Worm (Caenorhabditis elegans): ENCODE data around the gene rrf-3.

rrf-3 gene

DNA sequence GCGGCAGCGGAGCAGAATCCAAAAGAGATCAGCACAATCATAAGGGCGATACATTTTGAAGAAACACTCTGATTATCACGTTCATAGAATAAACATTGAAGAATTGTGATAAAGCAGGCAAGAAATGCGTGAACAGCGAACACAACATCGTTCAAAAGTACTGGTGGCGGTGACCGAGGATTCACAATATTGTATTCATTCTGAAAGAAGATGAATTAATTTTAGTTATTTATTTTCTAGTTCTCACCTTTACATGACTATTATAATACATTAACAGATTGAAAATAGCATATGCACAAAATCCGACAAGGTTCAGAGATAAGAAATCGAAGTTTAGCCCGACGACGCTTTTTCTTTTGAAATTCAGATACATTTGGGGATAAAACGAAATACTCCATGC lies 26.3 kb upstream of the rrf-3 start:
- TF ChIP-seq nhr-43 (tag; optimal IDR thresholded peaks at IDR 0.05; ENCODE audit: poor library complexity, severe bottlenecking) (no peak), nhr-237 (tag; optimal IDR thresholded peaks at IDR 0.05) (no peak), mml-1 (tag; optimal IDR thresholded peaks at IDR 0.05) (no peak), zag-1 (tag; optimal IDR thresholded peaks at IDR 0.05) (no peak), ztf-11 (tag; optimal IDR thresholded peaks at IDR 0.05) (no peak)

DNA sequence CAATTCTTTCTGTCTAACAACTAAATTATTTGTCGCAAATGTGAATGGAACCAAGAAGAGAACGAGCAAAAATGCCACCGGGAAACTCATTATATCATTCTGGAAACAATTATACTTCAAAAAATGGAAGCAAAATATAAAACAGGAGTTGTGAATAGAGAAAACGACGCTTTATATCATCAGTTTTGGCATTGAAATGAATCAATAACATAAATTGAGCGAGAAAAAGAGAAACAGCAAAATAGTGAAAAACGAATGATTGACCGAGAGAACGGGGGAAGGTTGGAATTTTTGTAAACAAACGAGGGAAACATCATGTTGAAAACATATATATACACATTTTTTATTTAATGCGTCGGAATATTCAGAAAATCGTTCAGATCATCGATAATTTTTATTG lies 25.4 kb upstream of the rrf-3 start, which contains the start of gene ctns-1:
TSS of gene ctns-1 (minus strand) at position 101 of the 400 bp plus-strand sequence.
- TF ChIP-seq elt-2 (tag; optimal IDR thresholded peaks at IDR 0.05) (no peak), pha-4 (tag; optimal IDR thresholded peaks at IDR 0.05) (peak; percentile 30)

DNA sequence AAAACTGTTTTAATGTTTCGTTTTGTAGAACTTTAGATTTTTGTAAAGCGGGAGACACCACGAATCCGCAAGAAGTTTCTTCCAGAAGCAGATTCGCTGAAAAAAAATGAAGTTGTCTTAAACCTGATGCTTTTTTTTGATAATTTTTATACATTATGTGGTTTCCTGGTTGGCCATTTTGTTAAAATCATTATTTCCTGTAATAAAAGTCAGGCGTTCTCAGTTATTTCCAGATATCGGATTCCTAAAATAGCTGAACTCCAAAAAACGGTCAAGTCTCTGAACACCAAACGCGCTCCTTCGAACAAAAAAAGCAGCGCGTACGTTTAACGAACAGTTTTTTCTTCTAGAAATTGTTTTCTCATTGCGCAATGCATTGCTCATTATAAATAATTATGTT lies 24.9 kb upstream of the rrf-3 start:
- no peak for TF ChIP-seq ceh-9 (tag; optimal IDR thresholded peaks at IDR 0.05)
- TF ChIP-seq ceh-82 (tag; optimal IDR thresholded peaks at IDR 0.05) = no peak
- no peak for TF ChIP-seq nhr-67 (tag; optimal IDR thresholded peaks at IDR 0.05)
- TF ChIP-seq nhr-11 (tag; optimal IDR thresholded peaks at IDR 0.05) = no peak
- peak; percentile 31 for TF ChIP-seq lin-15B (tag; optimal IDR thresholded peaks at IDR 0.05)
- no peak for TF ChIP-seq skn-1 (tag; optimal IDR thresholded peaks at IDR 0.05)
- TF ChIP-seq nhr-25 (tag; optimal IDR thresholded peaks at IDR 0.05) = peak; percentile 16
- peak; percentile 53 for TF ChIP-seq pha-4 (tag; optimal IDR thresholded peaks at IDR 0.05)
- TF ChIP-seq nhr-76 (tag; optimal IDR thresholded peaks at IDR 0.05) = no peak
- no peak for TF ChIP-seq fos-1 (tag; optimal IDR thresholded peaks at IDR 0.05)
- no peak for TF ChIP-seq egl-5 (tag; optimal IDR thresholded peaks at IDR 0.05)
- TF ChIP-seq mdl-1 (tag; optimal IDR thresholded peaks at IDR 0.05) = no peak
- TF ChIP-seq ztf-4 (tag; optimal IDR thresholded peaks at IDR 0.05) = no peak
- peak; percentile 26 for TF ChIP-seq nfya-1 (tag; optimal IDR thresholded peaks at IDR 0.05; ENCODE audit: insufficient read depth)
- TF ChIP-seq jun-1 (tag; optimal IDR thresholded peaks at IDR 0.05) = no peak
- TF ChIP-seq snpc-4 (tag; optimal IDR thresholded peaks at IDR 0.05) = peak; percentile 14
- TF ChIP-seq hmg-11 (tag; optimal IDR thresholded peaks at IDR 0.05) = no peak

DNA sequence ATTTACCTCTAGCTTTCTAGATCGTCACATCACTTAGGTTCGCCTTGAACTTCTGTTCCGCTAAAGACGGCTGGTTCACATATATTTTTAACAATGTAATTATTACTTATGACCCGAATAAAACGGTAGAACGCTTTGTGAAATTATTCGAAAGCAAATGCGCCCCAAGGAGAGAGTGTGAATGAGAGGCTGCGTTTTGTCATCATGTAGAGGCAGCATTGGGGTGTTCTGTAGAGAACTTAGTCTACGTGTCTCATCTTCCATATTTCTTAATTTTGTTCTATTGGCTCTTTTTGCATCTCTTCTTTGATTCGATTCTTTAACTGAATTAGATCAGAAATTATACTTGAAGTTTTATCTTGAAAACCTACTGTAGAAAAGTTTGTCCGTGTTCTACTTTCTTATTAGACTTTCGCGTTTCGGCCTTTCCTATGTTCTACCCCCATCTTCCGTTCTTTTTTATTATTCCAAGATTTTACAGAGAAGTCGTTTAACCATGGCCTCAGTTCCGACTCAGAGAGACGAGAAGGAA lies 24.2 kb upstream of the rrf-3 start, which contains the start of gene cdc-48.2:
TSS of gene cdc-48.2 (plus strand) at position 482 of the 532 bp plus-strand sequence.
- TF ChIP-seq ama-1 (optimal IDR thresholded peaks at IDR 0.05) (no peak), lsy-12 (tag; optimal IDR thresholded peaks at IDR 0.05) (no peak), nhr-237 (tag; optimal IDR thresholded peaks at IDR 0.05) (no peak), lin-39 (tag; optimal IDR thresholded peaks at IDR 0.05) (no peak), pha-4 (tag; optimal IDR thresholded peaks at IDR 0.05) (peak; percentile 2), lin-15B (tag; optimal IDR thresholded peaks at IDR 0.05) (peak; percentile 34), skn-1 (tag; optimal IDR thresholded peaks at IDR 0.05) (peak; percentile 90), sea-2 (GFP tag; optimal IDR thresholded peaks at IDR 0.05) (no peak), ztf-11 (tag; optimal IDR thresholded peaks at IDR 0.05) (no peak), mml-1 (tag; optimal IDR thresholded peaks at IDR 0.05) (no peak), nfya-1 (tag; optimal IDR thresholded peaks at IDR 0.05; ENCODE audit: insufficient read depth) (peak; percentile 27)

DNA sequence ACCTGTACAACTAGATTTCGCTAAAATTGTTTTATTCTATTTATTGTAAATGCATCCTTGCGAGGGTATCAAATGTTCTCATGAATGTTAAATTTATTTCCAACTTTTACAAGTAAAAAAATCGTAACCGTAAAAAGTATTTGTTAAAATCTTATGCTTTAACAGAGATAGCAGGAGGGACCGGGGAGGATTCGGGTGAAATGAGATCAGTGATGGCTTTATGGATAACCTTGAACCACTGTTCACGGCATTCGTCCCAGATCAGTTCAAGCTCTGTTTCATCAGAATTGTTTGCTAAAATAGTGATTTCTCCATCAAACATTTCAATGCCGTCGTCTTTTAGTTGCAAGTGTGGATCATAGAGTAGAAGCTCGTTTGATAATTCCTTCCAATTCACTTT lies 21.1 kb upstream of the rrf-3 start:
- TF ChIP-seq pha-4 (tag; optimal IDR thresholded peaks at IDR 0.05) = no peak

DNA sequence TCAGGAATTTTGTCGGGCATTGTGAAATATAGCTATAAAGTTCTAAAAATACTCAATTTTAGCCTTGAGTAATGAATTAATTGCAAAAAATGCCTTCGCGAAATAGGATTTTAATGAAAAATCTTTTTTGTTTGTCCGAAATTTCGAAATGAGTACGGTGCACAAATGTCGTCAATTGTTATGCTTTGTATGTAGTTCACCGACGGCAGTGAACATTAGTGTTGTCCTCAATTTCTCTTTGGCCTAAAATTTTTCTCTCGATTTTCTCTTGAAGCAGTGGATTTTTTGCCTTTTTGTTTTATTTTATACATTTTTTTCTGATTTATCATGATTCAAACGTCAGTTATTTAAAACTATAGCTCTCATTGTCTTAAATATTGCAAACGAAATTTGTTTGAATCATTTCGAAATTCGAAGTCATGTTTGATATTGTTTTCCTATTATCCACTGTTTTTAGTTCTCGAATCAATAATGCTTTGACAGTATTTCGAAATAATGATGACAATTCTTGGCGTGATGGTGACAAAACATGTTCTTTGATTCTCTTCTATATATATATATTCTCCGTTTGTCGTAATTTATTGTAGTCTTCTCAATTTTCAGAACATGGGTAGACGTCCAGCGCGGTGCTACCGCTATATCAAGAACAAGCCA lies 18.9 kb upstream of the rrf-3 start, which contains the start of the genes ints-11 and rpl-10:
TSS of gene ints-11 (minus strand) at position 201 of the 654 bp plus-strand sequence.
TSS of gene rpl-10 (plus strand) at position 604 of the 654 bp plus-strand sequence.
- TF ChIP-seq lin-15B (tag; optimal IDR thresholded peaks at IDR 0.05) (peak; percentile 84), jun-1 (tag; optimal IDR thresholded peaks at IDR 0.05) (no peak), hmg-11 (tag; optimal IDR thresholded peaks at IDR 0.05) (peak; percentile 44), nhr-23 (tag; optimal IDR thresholded peaks at IDR 0.05) (peak; percentile 71), pha-4 (tag; optimal IDR thresholded peaks at IDR 0.05) (peak; percentile 81), aly-2 (tag; optimal IDR thresholded peaks at IDR 0.05) (no peak), nfya-1 (tag; optimal IDR thresholded peaks at IDR 0.05; ENCODE audit: insufficient read depth) (peak; percentile 86), daf-12 (tag; optimal IDR thresholded peaks at IDR 0.05) (no peak), nhr-25 (tag; optimal IDR thresholded peaks at IDR 0.05) (peak; percentile 45), elt-2 (tag; optimal IDR thresholded peaks at IDR 0.05) (peak; percentile 31), lin-39 (tag; optimal IDR thresholded peaks at IDR 0.05) (peak; percentile 29), snpc-4 (tag; optimal IDR thresholded peaks at IDR 0.05) (peak; percentile 23)

Data from whole organism, L3 larva.